Worm (Caenorhabditis elegans): ENCODE measurements around the gene clec-258.

DNA sequence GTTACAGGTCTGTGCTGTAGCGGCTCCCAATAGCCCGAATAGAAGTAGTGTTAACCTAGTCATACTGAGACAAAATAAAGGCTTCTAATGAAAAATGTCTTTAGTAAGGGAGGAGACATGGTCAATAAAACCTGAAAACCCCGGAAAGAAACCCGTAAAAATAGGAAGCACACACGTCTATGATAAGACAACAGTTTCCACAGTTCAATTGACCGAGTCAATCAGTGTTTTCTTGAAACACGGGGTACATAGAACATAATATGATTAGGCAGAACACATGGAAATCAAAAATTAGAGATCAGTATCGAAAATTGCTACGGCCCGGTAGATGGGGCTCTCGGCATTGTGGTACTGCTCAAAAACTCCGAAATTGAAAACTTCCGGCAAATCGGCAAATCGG is 37.1 kb upstream of the clec-258 start, which contains the start of gene clec-49:
- TF ChIP-seq him-1 (tag; optimal IDR thresholded peaks at IDR 0.05) (no peak), dao-5 (tag; optimal IDR thresholded peaks at IDR 0.05) (no peak), W03F9.2 (tag; optimal IDR thresholded peaks at IDR 0.05) (no peak)
